Fruit fly (Drosophila melanogaster) whole organism, prepupa: ENCODE measurements around the gene Hsp110.
A peak's percentile ranks its signal among the peaks of the same experiment; 100 is the strongest.

ENCODE experiments used
- Blimp-1 ChIP-seq: fragments of 200-800 bp; sonication (Bioruptor generic); optimal IDR thresholded peaks from 3 replicates; lab custom pipeline; 2017; ENCODE audit warnings: missing biosample characterization, missing genetic modification characterization, mild to moderate bottlenecking, moderate library complexity, missing genetic modification reagents
- CG10631 ChIP-seq: fragments of 200-800 bp; sonication (Bioruptor generic); optimal IDR thresholded peaks from 2 replicates; lab custom pipeline; 2016; ENCODE audit warnings: missing biosample characterization, missing genetic modification characterization
- CG10669 ChIP-seq: fragments of 200-800 bp; sonication (Bioruptor generic); optimal IDR thresholded peaks from 3 replicates; lab custom pipeline; 2018; ENCODE audit warnings: missing biosample characterization, mild to moderate bottlenecking, missing genetic modification characterization, moderate library complexity
- CG11294 ChIP-seq: fragments of 200-800 bp; sonication (Bioruptor generic); IDR thresholded peaks from 2 replicates; pipeline ENCODE4 v1.3.6; 2022; ENCODE audit warnings: missing biosample characterization, missing genetic modification characterization
- CG11762 ChIP-seq: fragments of 200-800 bp; sonication (Bioruptor generic); optimal IDR thresholded peaks from 3 replicates; lab custom pipeline; 2016; ENCODE audit warnings: missing biosample characterization, missing genetic modification characterization; ENCODE audit not compliant: insufficient read depth
- CG11902 ChIP-seq: fragments of 200-800 bp; sonication (Bioruptor generic); optimal IDR thresholded peaks from 3 replicates; lab custom pipeline; 2016; ENCODE audit warnings: missing biosample characterization, missing genetic modification characterization
- CG15336 ChIP-seq: fragments of 200-800 bp; sonication (Bioruptor generic); IDR thresholded peaks from 2 replicates; pipeline ENCODE4 v1.3.6; 2022; ENCODE audit warnings: missing biosample characterization, missing genetic modification characterization
- CG1621 ChIP-seq: fragments of 200-800 bp; sonication (Bioruptor generic); optimal IDR thresholded peaks from 3 replicates; lab custom pipeline; 2018; ENCODE audit warnings: missing biosample characterization, mild to moderate bottlenecking, missing genetic modification characterization
- CG3032 ChIP-seq: fragments of 200-800 bp; optimal IDR thresholded peaks from 2 replicates; lab custom pipeline; 2019; ENCODE audit warnings: missing biosample characterization, mild to moderate bottlenecking, missing genetic modification characterization, moderate library complexity
- CG32006 ChIP-seq: fragments of 200-800 bp; sonication (Bioruptor generic); optimal IDR thresholded peaks from 3 replicates; lab custom pipeline; 2017; ENCODE audit warnings: missing biosample characterization, mild to moderate bottlenecking, missing genetic modification characterization
- CG34406 ChIP-seq: fragments of 200-800 bp; sonication (Bioruptor generic); optimal IDR thresholded peaks from 3 replicates; lab custom pipeline; 2016; ENCODE audit warnings: missing biosample characterization, missing genetic modification characterization
- CG3919 ChIP-seq: fragments of 200-800 bp; sonication (Bioruptor generic); optimal IDR thresholded peaks from 3 replicates; lab custom pipeline; 2016; ENCODE audit warnings: missing biosample characterization, missing genetic modification characterization
- CG6163 ChIP-seq: fragments of 200-800 bp; sonication (Bioruptor generic); IDR thresholded peaks from 3 replicates; pipeline ENCODE4 v1.3.6; 2022; ENCODE audit warnings: missing biosample characterization, missing genetic modification characterization
- CG6276 ChIP-seq: fragments of 200-800 bp; sonication (Bioruptor generic); optimal IDR thresholded peaks from 2 replicates; lab custom pipeline; 2017; ENCODE audit warnings: missing biosample characterization, mild to moderate bottlenecking, missing genetic modification characterization
- CG6792 ChIP-seq: fragments of 200-800 bp; sonication (Bioruptor generic); optimal IDR thresholded peaks from 3 replicates; lab custom pipeline; 2016; ENCODE audit warnings: missing biosample characterization, missing genetic modification characterization
- CG6808 ChIP-seq: fragments of 200-800 bp; sonication (Bioruptor generic); optimal IDR thresholded peaks from 3 replicates; lab custom pipeline; 2017; ENCODE audit warnings: missing biosample characterization, missing genetic modification characterization, mild to moderate bottlenecking, moderate library complexity, missing genetic modification reagents
- CG7368 ChIP-seq: fragments of 200-800 bp; sonication (Bioruptor generic); optimal IDR thresholded peaks from 3 replicates; lab custom pipeline; 2016; ENCODE audit warnings: missing biosample characterization, missing genetic modification characterization
- CG8119 ChIP-seq: fragments of 200-800 bp; sonication (Bioruptor generic); IDR thresholded peaks from 3 replicates; pipeline ENCODE4 v1.3.6; 2022; ENCODE audit warnings: missing biosample characterization, missing genetic modification characterization
- CG8632 ChIP-seq: fragments of 200-800 bp; sonication (Bioruptor generic); optimal IDR thresholded peaks from 3 replicates; lab custom pipeline; 2016; ENCODE audit warnings: missing biosample characterization, missing genetic modification characterization
- CG9139 ChIP-seq: fragments of 200-800 bp; sonication (Bioruptor generic); optimal IDR thresholded peaks from 3 replicates; lab custom pipeline; 2017; ENCODE audit warnings: missing biosample characterization, mild to moderate bottlenecking, missing genetic modification characterization
- Eip75B ChIP-seq: fragments of 200-800 bp; sonication (Bioruptor generic); optimal IDR thresholded peaks from 3 replicates; lab custom pipeline; 2016; ENCODE audit warnings: missing biosample characterization, missing genetic modification characterization
- Eip78C ChIP-seq: fragments of 200-800 bp; sonication (Bioruptor generic); peaks from one replicate; lab custom pipeline; 2016; ENCODE audit warnings: missing biosample characterization, missing genetic modification characterization
- Eip93F ChIP-seq: fragments of 200-800 bp; sonication (Bioruptor generic); optimal IDR thresholded peaks from 2 replicates; lab custom pipeline; 2016; ENCODE audit warnings: missing biosample characterization, mild to moderate bottlenecking, missing genetic modification characterization
- Ets96B ChIP-seq: fragments of 200-800 bp; optimal IDR thresholded peaks from 2 replicates; lab custom pipeline; 2019; ENCODE audit warnings: missing biosample characterization, mild to moderate bottlenecking, missing genetic modification characterization, moderate library complexity
- Gug ChIP-seq: fragments of 200-800 bp; sonication (Bioruptor generic); IDR thresholded peaks from 2 replicates; pipeline ENCODE4 v1.3.6; 2022; ENCODE audit warnings: missing biosample characterization, missing genetic modification characterization
- Hr4 ChIP-seq: fragments of 200-800 bp; sonication (Bioruptor generic); optimal IDR thresholded peaks from 3 replicates; lab custom pipeline; 2016; ENCODE audit warnings: missing biosample characterization, missing genetic modification characterization
- Lpt ChIP-seq: fragments of 200-800 bp; sonication (Bioruptor generic); optimal IDR thresholded peaks from 3 replicates; lab custom pipeline; 2016; ENCODE audit warnings: missing biosample characterization, missing genetic modification characterization
- Met ChIP-seq: fragments of 200-800 bp; sonication (Bioruptor generic); optimal IDR thresholded peaks from 3 replicates; lab custom pipeline; 2016; ENCODE audit warnings: missing biosample characterization, missing genetic modification characterization
- OdsH ChIP-seq: fragments of 200-800 bp; sonication (Bioruptor generic); optimal IDR thresholded peaks from 3 replicates; lab custom pipeline; 2016; ENCODE audit warnings: missing biosample characterization, missing genetic modification characterization
- Smox ChIP-seq: fragments of 200-800 bp; sonication (Bioruptor generic); optimal IDR thresholded peaks from 3 replicates; lab custom pipeline; 2016; ENCODE audit warnings: missing biosample characterization, missing genetic modification characterization
- Sox102F ChIP-seq: fragments of 200-800 bp; sonication (Bioruptor generic); optimal IDR thresholded peaks from 2 replicates; lab custom pipeline; 2016; ENCODE audit warnings: missing biosample characterization, mild to moderate bottlenecking, missing genetic modification characterization
- Sox14 ChIP-seq: fragments of 200-800 bp; sonication (Bioruptor generic); optimal IDR thresholded peaks from 3 replicates; lab custom pipeline; 2016; ENCODE audit warnings: missing biosample characterization, missing genetic modification characterization
- Sox15 ChIP-seq: fragments of 200-800 bp; sonication (Bioruptor generic); optimal IDR thresholded peaks from 3 replicates; lab custom pipeline; 2016; ENCODE audit warnings: missing biosample characterization, missing genetic modification characterization
- achi ChIP-seq: fragments of 200-800 bp; sonication (Bioruptor generic); optimal IDR thresholded peaks from 3 replicates; lab custom pipeline; 2016; ENCODE audit warnings: missing biosample characterization, missing genetic modification characterization
- acj6 ChIP-seq: fragments of 200-800 bp; sonication (Bioruptor generic); optimal IDR thresholded peaks from 3 replicates; lab custom pipeline; 2016; ENCODE audit warnings: missing biosample characterization, missing genetic modification characterization
- cyc ChIP-seq: fragments of 200-800 bp; sonication (Bioruptor generic); optimal IDR thresholded peaks from 3 replicates; lab custom pipeline; 2016; ENCODE audit warnings: missing biosample characterization, missing genetic modification characterization
- dac ChIP-seq: fragments of 200-800 bp; sonication (Bioruptor generic); optimal IDR thresholded peaks from 2 replicates; lab custom pipeline; 2017; ENCODE audit warnings: missing biosample characterization, mild to moderate bottlenecking, missing genetic modification characterization
- dsx ChIP-seq: fragments of 200-800 bp; optimal IDR thresholded peaks from 3 replicates; lab custom pipeline; 2019; ENCODE audit warnings: missing biosample characterization, mild to moderate bottlenecking, missing genetic modification characterization, moderate library complexity; ENCODE audit not compliant: poor library complexity, severe bottlenecking
- eg ChIP-seq: fragments of 200-800 bp; sonication (Bioruptor generic); IDR thresholded peaks from 3 replicates; pipeline ENCODE4 v1.3.6; 2022; ENCODE audit warnings: missing biosample characterization, missing genetic modification characterization
- esn ChIP-seq: fragments of 200-800 bp; sonication (Bioruptor generic); optimal IDR thresholded peaks from 2 replicates; lab custom pipeline; 2016; ENCODE audit warnings: missing biosample characterization, mild to moderate bottlenecking, missing genetic modification characterization, moderate library complexity
- fd59A ChIP-seq: fragments of 200-800 bp; sonication (Bioruptor generic); optimal IDR thresholded peaks from 2 replicates; lab custom pipeline; 2017; ENCODE audit warnings: missing biosample characterization, mild to moderate bottlenecking, missing genetic modification characterization, missing genetic modification reagents
- fd85E ChIP-seq: fragments of 200-800 bp; sonication (Bioruptor generic); optimal IDR thresholded peaks from 3 replicates; lab custom pipeline; 2016; ENCODE audit warnings: missing biosample characterization, missing genetic modification characterization
- fkh ChIP-seq: fragments of 200-800 bp; sonication (Bioruptor generic); optimal IDR thresholded peaks from 3 replicates; lab custom pipeline; 2017; ENCODE audit warnings: missing biosample characterization, mild to moderate bottlenecking, missing genetic modification characterization, moderate library complexity
- net ChIP-seq: fragments of 200-800 bp; sonication (Bioruptor generic); optimal IDR thresholded peaks from 3 replicates; lab custom pipeline; 2016; ENCODE audit warnings: missing biosample characterization, missing genetic modification characterization
- pdm3 ChIP-seq: fragments of 200-800 bp; sonication (Bioruptor generic); optimal IDR thresholded peaks from 3 replicates; lab custom pipeline; 2016; ENCODE audit warnings: missing biosample characterization, missing genetic modification characterization
- salr ChIP-seq, 2 experiments: fragments of 200-800 bp; sonication (Bioruptor generic); optimal IDR thresholded peaks; 3 replicates each; lab custom pipeline; 2016 to 2018; ENCODE audit warnings: missing biosample characterization in 2 of 2, missing genetic modification characterization in 2 of 2, mild to moderate bottlenecking in 1 of 2
- spab ChIP-seq: fragments of 200-800 bp; sonication (Bioruptor generic); optimal IDR thresholded peaks from 2 replicates; lab custom pipeline; 2017; ENCODE audit warnings: missing biosample characterization, mild to moderate bottlenecking, missing genetic modification characterization, missing genetic modification reagents
- ss ChIP-seq, 2 experiments: fragments of 200-800 bp; sonication (Bioruptor generic); optimal IDR thresholded peaks; 2 replicates in 1 of 2; 3 replicates in 1 of 2; lab custom pipeline; 2017 to 2018; ENCODE audit warnings: mild to moderate bottlenecking in 2 of 2, missing biosample characterization in 2 of 2, missing genetic modification characterization in 2 of 2, moderate library complexity in 1 of 2
- svp ChIP-seq: fragments of 200-800 bp; sonication (Bioruptor generic); peaks from one replicate; lab custom pipeline; 2016; ENCODE audit warnings: missing biosample characterization, missing genetic modification characterization
- vri ChIP-seq: fragments of 200-800 bp; sonication (Bioruptor generic); optimal IDR thresholded peaks from 3 replicates; lab custom pipeline; 2016; ENCODE audit warnings: missing biosample characterization, mild to moderate bottlenecking, missing genetic modification characterization

Hsp110 gene

dm6 chr3L:14063241-14064064 is 26.6 kb downstream of the Hsp110 start:
- no peak for TF ChIP-seq Smox (GFP tag; lab: Kevin White, UChicago)
- TF ChIP-seq CG6808 (GFP tag; lab: Kevin White, UChicago), result peak; percentile 19
- TF ChIP-seq Hr4, result peak; percentile 51
- no peak for TF ChIP-seq Sox15 (GFP tag; lab: Kevin White, UChicago)
- TF ChIP-seq Blimp-1 (GFP tag; lab: Kevin White, UChicago), result no peak
- no peak for TF ChIP-seq cyc (GFP tag; lab: Kevin White, UChicago)
- TF ChIP-seq CG11902 (GFP tag; lab: Kevin White, UChicago), result no peak
- TF ChIP-seq CG11762, result no peak
- no peak for TF ChIP-seq esn (GFP tag; lab: Kevin White, UChicago)
- peak; percentile 22 for TF ChIP-seq acj6
- TF ChIP-seq eg (GFP tag; lab: Robert Waterston, UW), result no peak
- TF ChIP-seq Lpt (GFP tag; lab: Kevin White, UChicago), result peak; percentile 9
- TF ChIP-seq Met (GFP tag; lab: Kevin White, UChicago), result no peak
- peak; percentile 71 for TF ChIP-seq CG32006 (GFP tag; lab: Kevin White, UChicago)
- TF ChIP-seq Eip93F (GFP tag; lab: Kevin White, UChicago), result no peak
- TF ChIP-seq fkh (GFP tag; lab: Kevin White, UChicago), result no peak
- TF ChIP-seq CG1621 (tag; lab: Kevin White, UChicago), result peak; percentile 36
- TF ChIP-seq CG8119, result no peak
- TF ChIP-seq OdsH, result peak; percentile 27
- peak; percentile 15 for TF ChIP-seq Sox14 (GFP tag; lab: Kevin White, UChicago)
- no peak for TF ChIP-seq CG10669 (GFP tag; lab: Kevin White, UChicago)
- no peak for TF ChIP-seq dsx (GFP tag; lab: Kevin White, UChicago)
- TF ChIP-seq fd85E (GFP tag; lab: Kevin White, UChicago), result no peak
- no peak for TF ChIP-seq CG34406 (GFP tag; lab: Kevin White, UChicago)
- TF ChIP-seq Sox102F (GFP tag; lab: Kevin White, UChicago), result no peak
- no peak for TF ChIP-seq CG3919
- peak; percentile 18 for TF ChIP-seq CG10631
- TF ChIP-seq pdm3 (GFP tag; lab: Kevin White, UChicago), result peak; percentile 48
- peak; percentile 45 for TF ChIP-seq CG3032
- TF ChIP-seq achi (GFP tag; lab: Kevin White, UChicago), result peak; percentile 31
- TF ChIP-seq ss (GFP tag; optimal IDR thresholded peaks at IDR 0.05; lab: Kevin White, UChicago), result peak; percentile 28 to 44
- TF ChIP-seq salr (GFP tag; optimal IDR thresholded peaks at IDR 0.05; lab: Kevin White, UChicago), result peak in 1 of 2 experiments; percentile 75
- peak; percentile 5 for TF ChIP-seq CG6276
- TF ChIP-seq CG7368, result no peak
- TF ChIP-seq svp, result peak; percentile 30
- TF ChIP-seq Ets96B (tag; lab: Kevin White, UChicago), result peak; percentile 13
- TF ChIP-seq CG9139, result no peak
- no peak for TF ChIP-seq CG8632 (GFP tag; lab: Kevin White, UChicago)
- TF ChIP-seq Gug, result no peak
- TF ChIP-seq CG11294, result no peak
- TF ChIP-seq CG6163 (GFP tag; lab: Robert Waterston, UW), result peak; percentile 48; the same call in 2 of the 3 replicates
- TF ChIP-seq Eip75B, result peak; percentile 21
- TF ChIP-seq vri (GFP tag; lab: Kevin White, UChicago), result no peak
- no peak for TF ChIP-seq net (GFP tag; lab: Kevin White, UChicago)
- no peak for TF ChIP-seq spab
- TF ChIP-seq CG15336, result no peak; the same call in 1 of the 2 replicates
- TF ChIP-seq Eip78C (GFP tag; lab: Kevin White, UChicago), result peak; percentile 77
- TF ChIP-seq dac (GFP tag; lab: Kevin White, UChicago), result no peak
- peak; percentile 49 for TF ChIP-seq fd59A
- no peak for TF ChIP-seq CG6792 (GFP tag; lab: Kevin White, UChicago)
